Fruit fly (Drosophila melanogaster) whole organism: ENCODE results near the gene eRF3.

Source experiments
- CG8478 ChIP-seq: fragments of >200 bp; optimal IDR thresholded peaks from 2 replicates; lab custom pipeline; 2018; ENCODE audit warnings: inconsistent platforms
- Dll ChIP-seq: fragments of >200 bp; optimal IDR thresholded peaks from 2 replicates; lab custom pipeline; 2017
- EcR ChIP-seq, 2 experiments: fragments of >200 bp; optimal IDR thresholded peaks; 2 replicates each; lab custom pipeline; 2017; ENCODE audit warnings: missing biosample characterization in 2 of 2, missing genetic modification characterization in 2 of 2, missing genetic modification reagents in 2 of 2
- pan ChIP-seq: fragments of >200 bp; optimal IDR thresholded peaks from 2 replicates; lab custom pipeline; 2017
- psq ChIP-seq: fragments of >200 bp; optimal IDR thresholded peaks from 2 replicates; lab custom pipeline; 2017
- usp ChIP-seq: fragments of >200 bp; optimal IDR thresholded peaks from 2 replicates; lab custom pipeline; 2017; ENCODE audit warnings: missing biosample characterization, missing genetic modification characterization, mixed read lengths

- TF ChIP-seq pan (lab: Kevin White, UChicago): no peak
- no peak for TF ChIP-seq usp (GFP tag; lab: Kevin White, UChicago)
- TF ChIP-seq CG8478 (lab: Kevin White, UChicago): no peak
- no peak for TF ChIP-seq EcR (GFP tag; optimal IDR thresholded peaks at IDR 0.05; lab: Kevin White, UChicago)
- TF ChIP-seq psq (lab: Kevin White, UChicago): no peak
- TF ChIP-seq Dll (lab: Kevin White, UChicago): no peak
These were observed 285 bp downstream of the eRF3 start, which contains the start of gene SC35 for dm6 chr2L:12434535-12434938.
